Worm (Caenorhabditis elegans) whole organism, early embryonic: ENCODE data around the gene egl-13.

ENCODE experiments used
- B0310.2 ChIP-seq: sonication (generic microtip); optimal IDR thresholded peaks from 2 replicates; lab custom pipeline; 2016; ENCODE audit warnings: mild to moderate bottlenecking, missing genetic modification characterization, missing compliant biosample characterization
- F13C5.2 ChIP-seq: sonication (generic microtip); optimal IDR thresholded peaks from 2 replicates; lab custom pipeline; 2017; ENCODE audit warnings: mild to moderate bottlenecking, missing genetic modification characterization, inconsistent platforms, missing compliant biosample characterization
- aly-1 ChIP-seq: sonication (generic microtip); optimal IDR thresholded peaks from 2 replicates; lab custom pipeline; 2016; ENCODE audit warnings: missing genetic modification characterization, missing compliant biosample characterization
- ama-1 ChIP-seq: fragments of 150-350 bp; optimal IDR thresholded peaks from 2 replicates; lab custom pipeline; 2014
- ceh-13 ChIP-seq: fragments of 200-800 bp; sonication (Bioruptor generic); optimal IDR thresholded peaks from 2 replicates; lab custom pipeline; 2018; ENCODE audit warnings: mild to moderate bottlenecking, missing genetic modification characterization, missing compliant biosample characterization
- ceh-36 ChIP-seq: sonication (generic microtip); optimal IDR thresholded peaks from 2 replicates; lab custom pipeline; 2016; ENCODE audit warnings: missing genetic modification characterization, inconsistent platforms, missing compliant biosample characterization
- ets-7 ChIP-seq: sonication (generic microtip); optimal IDR thresholded peaks from 2 replicates; lab custom pipeline; 2016; ENCODE audit warnings: missing genotype, missing genetic modification characterization, missing compliant biosample characterization
- flt-1 ChIP-seq: fragments of 200-800 bp; sonication (Bioruptor generic); IDR thresholded peaks from 2 replicates; pipeline ENCODE4 v1.3.6; 2022; ENCODE audit warnings: missing genetic modification characterization, missing compliant biosample characterization
- hmbx-1 ChIP-seq: sonication (generic microtip); optimal IDR thresholded peaks from 2 replicates; lab custom pipeline; 2016; ENCODE audit warnings: mild to moderate bottlenecking, missing genetic modification characterization, missing compliant biosample characterization
- hmg-4 ChIP-seq: fragments of 200-800 bp; sonication (Bioruptor generic); optimal IDR thresholded peaks from 2 replicates; lab custom pipeline; 2018; ENCODE audit warnings: mild to moderate bottlenecking, missing genetic modification characterization, missing compliant biosample characterization
- hnd-1 ChIP-seq: sonication (generic microtip); optimal IDR thresholded peaks from 2 replicates; lab custom pipeline; 2016; ENCODE audit warnings: missing genetic modification characterization, missing compliant biosample characterization
- pes-1 ChIP-seq: fragments of 200-800 bp; sonication (Bioruptor generic); IDR thresholded peaks from 2 replicates; pipeline ENCODE4 v1.3.6; 2022; ENCODE audit warnings: missing genetic modification reagents, missing genetic modification characterization, missing compliant biosample characterization
- scrt-1 ChIP-seq: fragments of 200-800 bp; sonication (Bioruptor generic); IDR thresholded peaks from 2 replicates; pipeline ENCODE4 v1.3.6; 2022; ENCODE audit warnings: missing genetic modification characterization, missing compliant biosample characterization
- sea-1 ChIP-seq: fragments of 200-800 bp; sonication (Bioruptor generic); conservative IDR thresholded peaks from 2 replicates; pipeline ENCODE4 v1.3.6; 2022; ENCODE audit warnings: missing genetic modification characterization, missing compliant biosample characterization
- tbx-11 ChIP-seq: fragments of 200-800 bp; sonication (Bioruptor generic); IDR thresholded peaks from 2 replicates; pipeline ENCODE4 v1.3.6; 2022; ENCODE audit warnings: missing genetic modification characterization, missing compliant biosample characterization
- tbx-37 ChIP-seq: fragments of 200-800 bp; sonication (Bioruptor generic); conservative IDR thresholded peaks from 2 replicates; pipeline ENCODE4 v1.3.6; 2022; ENCODE audit warnings: missing genetic modification reagents, missing genetic modification characterization, missing compliant biosample characterization
- tra-4 ChIP-seq: sonication (generic microtip); optimal IDR thresholded peaks from 2 replicates; lab custom pipeline; 2017; ENCODE audit warnings: missing genetic modification characterization, missing compliant biosample characterization

egl-13 gene

ce11 chrX:5661179-5661578, 2.5 kb upstream of the egl-13 start:
- TF ChIP-seq tbx-37 (GFP tag; lab: Robert Waterston, UW) = no peak
- no peak for TF ChIP-seq ceh-13 (GFP tag; lab: Kevin White, UChicago)
- TF ChIP-seq aly-1 (tag; lab: Kevin White, UChicago) = no peak
- no peak for TF ChIP-seq F13C5.2 (tag; lab: Kevin White, UChicago)
- TF ChIP-seq tbx-11 (GFP tag; lab: Robert Waterston, UW) = no peak
- no peak for TF ChIP-seq sea-1 (GFP tag; lab: Robert Waterston, UW)

- no peak for TF ChIP-seq hmg-4
- no peak for TF ChIP-seq ceh-13 (GFP tag; lab: Kevin White, UChicago)
- no peak for TF ChIP-seq sea-1 (GFP tag; lab: Robert Waterston, UW)
- TF ChIP-seq tra-4 = no peak
- no peak for TF ChIP-seq hnd-1
- no peak for TF ChIP-seq ama-1 (lab: Kevin White, UChicago)
- TF ChIP-seq tbx-11 (GFP tag; lab: Robert Waterston, UW) = no peak
- TF ChIP-seq ceh-36 (tag; lab: Kevin White, UChicago) = no peak
- TF ChIP-seq pes-1 (GFP tag; lab: Robert Waterston, UW) = no peak
- no peak for TF ChIP-seq hmbx-1
- no peak for TF ChIP-seq ets-7 (tag; lab: Kevin White, UChicago)
- no peak for TF ChIP-seq scrt-1 (GFP tag; lab: Robert Waterston, UW)
These were observed 6.1 kb downstream of the egl-13 start for ce11 chrX:5669733-5670132.

- TF ChIP-seq aly-1 (tag; lab: Kevin White, UChicago) (no peak), scrt-1 (GFP tag; lab: Robert Waterston, UW) (no peak), ama-1 (lab: Kevin White, UChicago) (no peak), ets-7 (tag; lab: Kevin White, UChicago) (no peak), tbx-11 (GFP tag; lab: Robert Waterston, UW) (no peak), flt-1 (GFP tag; lab: Robert Waterston, UW) (no peak), tbx-37 (GFP tag; lab: Robert Waterston, UW) (no peak), hnd-1 (no peak), ceh-13 (GFP tag; lab: Kevin White, UChicago) (no peak), hmbx-1 (no peak), ceh-36 (tag; lab: Kevin White, UChicago) (no peak), F13C5.2 (tag; lab: Kevin White, UChicago) (no peak), hmg-4 (no peak), B0310.2 (tag; lab: Kevin White, UChicago) (no peak), pes-1 (GFP tag; lab: Robert Waterston, UW) (no peak)
These were observed 7.2 kb downstream of the egl-13 start for ce11 chrX:5670829-5671228.

ce11 chrX:5672615-5673014, 9.0 kb downstream of the egl-13 start:
- no peak for TF ChIP-seq aly-1 (tag; lab: Kevin White, UChicago)

ce11 chrX:5680125-5680524, 16.5 kb downstream of the egl-13 start, which contains the start of gene set-19:
Gene set-19, minus strand, starts transcription at chrX:5680225.
- TF ChIP-seq pes-1 (GFP tag; lab: Robert Waterston, UW) (no peak), ets-7 (tag; lab: Kevin White, UChicago) (no peak), flt-1 (GFP tag; lab: Robert Waterston, UW) (no peak), hnd-1 (no peak)

ce11 chrX:5686065-5686464, 22.4 kb downstream of the egl-13 start, which contains the start of gene set-20:
Gene set-20, minus strand, starts transcription at chrX:5686158.
- TF ChIP-seq tbx-11 (GFP tag; lab: Robert Waterston, UW) (no peak), hmbx-1 (no peak), B0310.2 (tag; lab: Kevin White, UChicago) (no peak), aly-1 (tag; lab: Kevin White, UChicago) (peak; percentile 7), hmg-4 (peak; percentile 93), sea-1 (GFP tag; lab: Robert Waterston, UW) (peak; percentile 63; the same call in 1 of the 2 replicates), ceh-36 (tag; lab: Kevin White, UChicago) (no peak), tbx-37 (GFP tag; lab: Robert Waterston, UW) (no peak), ama-1 (lab: Kevin White, UChicago) (no peak), F13C5.2 (tag; lab: Kevin White, UChicago) (peak; percentile 91), flt-1 (GFP tag; lab: Robert Waterston, UW) (no peak), tra-4 (no peak), hnd-1 (no peak), scrt-1 (GFP tag; lab: Robert Waterston, UW) (no peak)

- TF ChIP-seq hnd-1 = no peak
- TF ChIP-seq ceh-13 (GFP tag; lab: Kevin White, UChicago) = no peak
- no peak for TF ChIP-seq ceh-36 (tag; lab: Kevin White, UChicago)
- TF ChIP-seq B0310.2 (tag; lab: Kevin White, UChicago) = no peak
- TF ChIP-seq tbx-11 (GFP tag; lab: Robert Waterston, UW) = no peak
- no peak for TF ChIP-seq ets-7 (tag; lab: Kevin White, UChicago)
- no peak for TF ChIP-seq ama-1 (lab: Kevin White, UChicago)
- TF ChIP-seq sea-1 (GFP tag; lab: Robert Waterston, UW) = no peak
- TF ChIP-seq scrt-1 (GFP tag; lab: Robert Waterston, UW) = no peak
- TF ChIP-seq hmbx-1 = no peak
- TF ChIP-seq aly-1 (tag; lab: Kevin White, UChicago) = no peak
- no peak for TF ChIP-seq hmg-4
- no peak for TF ChIP-seq F13C5.2 (tag; lab: Kevin White, UChicago)
- no peak for TF ChIP-seq pes-1 (GFP tag; lab: Robert Waterston, UW)
- no peak for TF ChIP-seq flt-1 (GFP tag; lab: Robert Waterston, UW)
- TF ChIP-seq tra-4 = no peak
- no peak for TF ChIP-seq tbx-37 (GFP tag; lab: Robert Waterston, UW)
These were observed 25.4 kb downstream of the egl-13 start for ce11 chrX:5689077-5689476.

- TF ChIP-seq flt-1 (GFP tag; lab: Robert Waterston, UW) (no peak), tbx-11 (GFP tag; lab: Robert Waterston, UW) (no peak), aly-1 (tag; lab: Kevin White, UChicago) (no peak), scrt-1 (GFP tag; lab: Robert Waterston, UW) (no peak), ceh-13 (GFP tag; lab: Kevin White, UChicago) (no peak), pes-1 (GFP tag; lab: Robert Waterston, UW) (no peak), ceh-36 (tag; lab: Kevin White, UChicago) (no peak), ama-1 (lab: Kevin White, UChicago) (no peak), sea-1 (GFP tag; lab: Robert Waterston, UW) (no peak), hmg-4 (no peak), hmbx-1 (no peak), ets-7 (tag; lab: Kevin White, UChicago) (no peak), tbx-37 (GFP tag; lab: Robert Waterston, UW) (no peak)
These were observed 28.5 kb downstream of the egl-13 start, which contains the start of gene W01C8.1 for ce11 chrX:5692099-5692498. Gene W01C8.1, plus strand, starts transcription at chrX:5692399.
